Worm (Caenorhabditis elegans) whole organism, late embryonic: Measurements from ENCODE around the gene ZK809.1.

Experiments
- F13H6.1 ChIP-seq: sonication (generic microtip); optimal IDR thresholded peaks from 2 replicates; lab custom pipeline; 2016; ENCODE audit warnings: missing genetic modification characterization, missing compliant biosample characterization
- K09A11.1 ChIP-seq: sonication (generic microtip); optimal IDR thresholded peaks from 2 replicates; lab custom pipeline; 2017; ENCODE audit warnings: antibody characterized with exemption, mild to moderate bottlenecking, missing genetic modification characterization, missing compliant biosample characterization; ENCODE audit not compliant: insufficient read depth
- Y22D7AL.16 ChIP-seq: sonication (generic microtip); optimal IDR thresholded peaks from 2 replicates; lab custom pipeline; 2016; ENCODE audit warnings: missing genetic modification characterization, missing compliant biosample characterization
- ama-1 ChIP-seq: fragments of 150-350 bp; optimal IDR thresholded peaks from 2 replicates; lab custom pipeline; 2014
- ceh-30 ChIP-seq: fragments of 150-350 bp; optimal IDR thresholded peaks from 2 replicates; lab custom pipeline; 2014; ENCODE audit warnings: missing biosample characterization, missing genetic modification characterization
- ceh-9 ChIP-seq: sonication (generic microtip); optimal IDR thresholded peaks from 2 replicates; lab custom pipeline; 2016; ENCODE audit warnings: mild to moderate bottlenecking, missing genetic modification characterization, inconsistent platforms, missing compliant biosample characterization
- fkh-10 ChIP-seq: fragments of 150-350 bp; optimal IDR thresholded peaks from 2 replicates; lab custom pipeline; 2014; ENCODE audit warnings: missing biosample characterization, missing genetic modification reagents, missing genetic modification characterization
- nfya-1 ChIP-seq: sonication (generic microtip); optimal IDR thresholded peaks from 2 replicates; lab custom pipeline; 2017; ENCODE audit warnings: missing genetic modification characterization, mild to moderate bottlenecking, missing compliant biosample characterization, antibody characterized with exemption, moderate library complexity
- nhr-11 ChIP-seq: fragments of 150-350 bp; optimal IDR thresholded peaks from 2 replicates; lab custom pipeline; 2014; ENCODE audit warnings: missing biosample characterization, missing genetic modification characterization
- sdc-2 ChIP-seq: sonication (generic microtip); optimal IDR thresholded peaks from 2 replicates; lab custom pipeline; 2016; ENCODE audit warnings: missing genotype, missing genetic modification characterization, missing compliant biosample characterization
- sox-4 ChIP-seq: sonication (generic microtip); optimal IDR thresholded peaks from 2 replicates; lab custom pipeline; 2017; ENCODE audit warnings: mild to moderate bottlenecking, missing genetic modification characterization, inconsistent platforms, missing compliant biosample characterization
- tbx-7 ChIP-seq: sonication (generic microtip); optimal IDR thresholded peaks from 2 replicates; lab custom pipeline; 2016; ENCODE audit warnings: missing genotype, missing genetic modification characterization, missing compliant biosample characterization
- unc-86 ChIP-seq: sonication (generic microtip); optimal IDR thresholded peaks from 2 replicates; lab custom pipeline; 2016; ENCODE audit warnings: missing genetic modification characterization, missing compliant biosample characterization

- TF ChIP-seq unc-86 (tag; lab: Kevin White, UChicago) (no peak), fkh-10 (no peak), ama-1 (lab: Kevin White, UChicago) (no peak), nfya-1 (tag; lab: Kevin White, UChicago) (no peak), F13H6.1 (tag; lab: Kevin White, UChicago) (no peak), tbx-7 (tag; lab: Kevin White, UChicago) (no peak), K09A11.1 (no peak), sox-4 (tag; lab: Kevin White, UChicago) (no peak), nhr-11 (tag; lab: Kevin White, UChicago) (no peak), Y22D7AL.16 (no peak), ceh-30 (tag; lab: Kevin White, UChicago) (no peak), sdc-2 (tag; lab: Kevin White, UChicago) (no peak), ceh-9 (tag; lab: Kevin White, UChicago) (no peak)
These were observed 8.4 kb downstream of the ZK809.1 start for ce11 chrIV:11650344-11650743.
